Fruit fly (Drosophila melanogaster): ENCODE results near the gene CG17122.

CG17122 gene

DNA sequence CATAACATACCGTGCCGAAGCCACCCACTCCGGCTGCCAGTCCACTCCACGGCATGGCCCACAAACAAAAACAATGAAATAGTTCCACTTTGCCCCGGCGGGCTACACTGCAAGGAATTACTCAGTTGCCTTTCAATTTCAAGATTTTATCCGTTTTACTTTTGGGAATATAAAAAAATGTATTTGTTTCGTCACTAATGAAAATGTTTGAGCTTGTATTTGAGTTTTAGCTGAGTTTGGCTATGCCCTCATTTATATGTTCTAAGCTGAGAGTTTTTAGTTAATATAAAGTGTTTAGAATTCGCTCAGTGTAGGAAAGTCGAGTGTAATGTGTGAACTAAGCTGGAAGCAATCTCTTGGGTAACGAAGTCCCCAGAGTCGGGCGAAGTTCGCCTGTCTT, 1.5 kb upstream of the CG17122 start (continued):
- TF ChIP-seq stc (GFP tag; IDR thresholded peaks at IDR 0.05) = peak; percentile 50; the same call in 1 of the 2 replicates
- peak; percentile 25 for TF ChIP-seq CG13894 (tag; optimal IDR thresholded peaks at IDR 0.05)
- peak; percentile 30 for TF ChIP-seq CG8924 (tag; optimal IDR thresholded peaks at IDR 0.05)
- TF ChIP-seq CoRest (tag; optimal IDR thresholded peaks at IDR 0.05) = peak; percentile 39
- TF ChIP-seq abd-A (tag; optimal IDR thresholded peaks at IDR 0.05) = peak; percentile 23
- peak; percentile 37 for TF ChIP-seq Asciz (GFP tag; optimal IDR thresholded peaks at IDR 0.05)
- TF ChIP-seq crc (GFP tag; optimal IDR thresholded peaks at IDR 0.05) = peak; percentile 28
- no peak for TF ChIP-seq pan (optimal IDR thresholded peaks at IDR 0.05)
- TF ChIP-seq pan (GFP tag; optimal IDR thresholded peaks at IDR 0.05 in 1 of 2, IDR thresholded peaks at IDR 0.05 in 1 of 2) = peak in 1 of 2 experiments; percentile 65
- TF ChIP-seq shn (GFP tag; optimal IDR thresholded peaks at IDR 0.05) = peak; percentile 1
- peak; percentile 30 for TF ChIP-seq Camta (GFP tag; optimal IDR thresholded peaks at IDR 0.05)
- peak; percentile 44 for TF ChIP-seq Blimp-1 (GFP tag; optimal IDR thresholded peaks at IDR 0.05)
- peak; percentile 36; the same call in 1 of the 2 replicates for TF ChIP-seq CG14014 (GFP tag; IDR thresholded peaks at IDR 0.05)
- TF ChIP-seq CG17802 (tag; optimal IDR thresholded peaks at IDR 0.05) = peak; percentile 5
- TF ChIP-seq CG1233 (GFP tag; optimal IDR thresholded peaks at IDR 0.05) = no peak
- TF ChIP-seq Rfx (GFP tag; IDR thresholded peaks at IDR 0.05) = peak; percentile 52
- peak; percentile 62 for TF ChIP-seq pnt (GFP tag; optimal IDR thresholded peaks at IDR 0.05)
- no peak for TF ChIP-seq Mes4 (GFP tag; optimal IDR thresholded peaks at IDR 0.05)
- peak; percentile 45 for TF ChIP-seq BtbVII (GFP tag; optimal IDR thresholded peaks at IDR 0.05)
- no peak for TF ChIP-seq hkb (optimal IDR thresholded peaks at IDR 0.05)
- TF ChIP-seq hkb (GFP tag; IDR thresholded peaks at IDR 0.05) = peak; percentile 69; the same call in 1 of the 2 replicates
- peak; percentile 63 for TF ChIP-seq cwo (GFP tag; optimal IDR thresholded peaks at IDR 0.05)
- peak; percentile 37 for TF ChIP-seq CG18476 (GFP tag; optimal IDR thresholded peaks at IDR 0.05)
- TF ChIP-seq Xbp1 (GFP tag; optimal IDR thresholded peaks at IDR 0.05) = peak; percentile 25
- peak; percentile 47 for TF ChIP-seq Oli (tag; optimal IDR thresholded peaks at IDR 0.05)
- peak; percentile 7 for TF ChIP-seq CG10147 (GFP tag; optimal IDR thresholded peaks at IDR 0.05)
- peak; percentile 1 for TF ChIP-seq NC2β (GFP tag; optimal IDR thresholded peaks at IDR 0.05)
- TF ChIP-seq D19A (tag; optimal IDR thresholded peaks at IDR 0.05) = peak; percentile 36
- TF ChIP-seq E2f1 (GFP tag; IDR thresholded peaks at IDR 0.05) = peak; percentile 16; the same call in 1 of the 2 replicates
- peak; percentile 60 for TF ChIP-seq dysf (GFP tag; IDR thresholded peaks at IDR 0.05)
- TF ChIP-seq Sox102F (GFP tag; optimal IDR thresholded peaks at IDR 0.05) = peak; percentile 68
- TF ChIP-seq ewg (GFP tag; optimal IDR thresholded peaks at IDR 0.05) = peak; percentile 6
- TF ChIP-seq tgo (GFP tag; IDR thresholded peaks at IDR 0.05) = peak; percentile 53; the same call in 2 of the 3 replicates
- peak; percentile 54 for TF ChIP-seq sob (GFP tag; IDR thresholded peaks at IDR 0.05)
- peak; percentile 18 for TF ChIP-seq Side (GFP tag; optimal IDR thresholded peaks at IDR 0.05)
- peak; percentile 45 for TF ChIP-seq CG1603 (tag; optimal IDR thresholded peaks at IDR 0.05)
- no peak for TF ChIP-seq CG1602 (GFP tag; optimal IDR thresholded peaks at IDR 0.05)
- TF ChIP-seq CG12744 (GFP tag; optimal IDR thresholded peaks at IDR 0.05) = no peak
- no peak for TF ChIP-seq Sry-β (GFP tag; optimal IDR thresholded peaks at IDR 0.05)
- TF ChIP-seq CG13287 (GFP tag; IDR thresholded peaks at IDR 0.05; ENCODE audit: partially characterized antibody) = no peak

DNA sequence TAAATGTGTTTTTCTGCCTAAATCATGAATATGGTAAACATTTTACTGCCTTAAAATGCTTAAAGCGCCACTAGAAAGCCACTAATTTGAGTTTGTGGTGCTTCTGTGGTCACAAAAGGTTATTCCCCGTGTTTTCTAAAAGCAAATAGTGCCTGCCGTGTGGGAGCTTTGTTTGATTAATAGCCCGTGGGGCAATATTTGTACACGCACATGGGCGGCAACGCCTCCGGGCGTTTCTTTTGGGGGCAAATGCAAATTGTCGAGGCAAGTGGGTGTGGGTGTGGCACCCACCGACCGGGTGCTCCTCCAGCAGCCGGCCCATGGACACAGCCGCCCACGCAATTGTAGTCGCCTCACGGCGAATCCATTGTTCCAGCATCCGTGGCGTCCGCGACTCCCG, 751 bp upstream of the CG17122 start:
- TF ChIP-seq ac (GFP tag; optimal IDR thresholded peaks at IDR 0.05) = no peak
- TF ChIP-seq CG6813 (GFP tag; optimal IDR thresholded peaks at IDR 0.05) = peak; percentile 18
- TF ChIP-seq CG18599 (GFP tag; optimal IDR thresholded peaks at IDR 0.05) = peak; percentile 20
- no peak for TF ChIP-seq p53 (GFP tag; optimal IDR thresholded peaks at IDR 0.05)
- TF ChIP-seq CG17568 (GFP tag; optimal IDR thresholded peaks at IDR 0.05) = no peak
- 0 out of 3 replicates have a peak, but pooled peaks have one; percentile 33 for TF ChIP-seq zfh1 (GFP tag; IDR thresholded peaks at IDR 0.05)
- peak; percentile 46 for TF ChIP-seq Xrp1 (GFP tag; IDR thresholded peaks at IDR 0.05)
- TF ChIP-seq zfh2 (GFP tag; optimal IDR thresholded peaks at IDR 0.05) = no peak
- 0 out of 2 replicates have a peak, but pooled peaks have one; percentile 51 for TF ChIP-seq sim (GFP tag; IDR thresholded peaks at IDR 0.05)
- no peak for TF ChIP-seq CG11093 (GFP tag; IDR thresholded peaks at IDR 0.05)
- TF ChIP-seq pum (GFP tag; optimal IDR thresholded peaks at IDR 0.05) = no peak
- TF ChIP-seq Nf-YA (GFP tag; IDR thresholded peaks at IDR 0.05) = peak; percentile 52
- TF ChIP-seq run (tag; optimal IDR thresholded peaks at IDR 0.05) = no peak

Measured in whole organism, embryonic.